Worm (Caenorhabditis elegans) whole organism, L1 larva: ENCODE results near the gene Y71H2AM.25.

Experiments
- ama-1 ChIP-seq: fragments of 150-350 bp; optimal IDR thresholded peaks from 2 replicates; lab custom pipeline; 2014
- lin-15B ChIP-seq: fragments of 150-350 bp; sonication (generic microtip); optimal IDR thresholded peaks from 3 replicates; lab custom pipeline; 2014; ENCODE audit warnings: missing biosample characterization, missing genetic modification characterization
- nhr-11 ChIP-seq: fragments of 150-350 bp; optimal IDR thresholded peaks from 2 replicates; lab custom pipeline; 2014; ENCODE audit warnings: missing biosample characterization, missing genetic modification characterization

DNA sequence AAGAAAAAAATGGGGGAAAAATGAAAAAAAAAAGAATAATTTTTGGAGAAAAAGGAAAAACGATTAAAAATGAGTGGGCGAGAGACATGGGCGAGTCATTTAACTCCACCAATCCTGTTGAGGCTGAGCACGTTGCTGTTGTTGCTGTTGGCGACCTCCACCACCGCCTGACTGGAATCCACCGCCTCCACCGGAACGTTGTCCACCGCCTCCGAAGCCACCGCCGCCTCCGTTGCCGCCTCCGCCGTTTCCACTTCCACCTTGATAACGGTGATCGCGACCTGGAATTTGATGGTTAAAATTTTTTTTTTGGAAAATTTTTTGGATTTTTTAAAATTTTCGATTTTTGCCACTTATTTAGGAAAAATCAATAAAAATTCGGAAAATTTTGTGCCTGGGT, 31.5 kb upstream of the Y71H2AM.25 start:
- TF ChIP-seq ama-1 (no peak), nhr-11 (tag; lab: Kevin White, UChicago) (no peak), lin-15B (tag; lab: Kevin White, UChicago) (no peak)
